Worm (Caenorhabditis elegans): ENCODE results near the gene ccf-1.

ccf-1 gene

DNA sequence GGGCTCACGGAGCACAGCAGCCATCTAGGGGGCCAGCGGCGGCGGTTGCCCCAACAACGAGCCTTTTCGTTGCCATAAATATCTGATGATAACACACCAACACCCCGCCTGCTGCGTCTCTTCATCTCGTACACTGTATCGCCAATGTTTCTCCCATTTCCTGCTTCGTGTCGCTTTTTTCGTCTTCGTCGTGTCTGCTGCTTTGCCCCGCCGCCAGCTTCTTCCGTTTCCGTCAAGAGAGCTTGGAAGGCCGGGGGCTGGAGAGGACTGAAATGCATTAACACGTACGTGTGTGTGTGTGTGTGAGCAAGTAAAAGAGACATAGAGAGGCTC is 15.9 kb upstream of the ccf-1 start (continued):
- no peak for TF ChIP-seq dmd-6 (GFP tag; IDR thresholded peaks at IDR 0.05)
- no peak for TF ChIP-seq tra-1 (GFP tag; IDR thresholded peaks at IDR 0.05)
- no peak for TF ChIP-seq nhr-25 (tag; optimal IDR thresholded peaks at IDR 0.05; ENCODE audit: borderline replicate concordance, insufficient read depth)
- TF ChIP-seq mdt-29 (GFP tag; IDR thresholded peaks at IDR 0.05) = 0 out of 2 replicates have a peak, but pooled peaks have one; percentile 7
- no peak for TF ChIP-seq arid-1 (GFP tag; conservative IDR thresholded peaks at IDR 0.05)
- TF ChIP-seq dmd-9 (GFP tag; IDR thresholded peaks at IDR 0.05) = no peak
- no peak for TF ChIP-seq T20F7.1 (GFP tag; optimal IDR thresholded peaks at IDR 0.05)
- TF ChIP-seq ztf-7 (tag; optimal IDR thresholded peaks at IDR 0.05) = no peak
- TF ChIP-seq Y5F2A.4 (GFP tag; optimal IDR thresholded peaks at IDR 0.05) = no peak
- TF ChIP-seq madf-5 (GFP tag; IDR thresholded peaks at IDR 0.05) = no peak
- TF ChIP-seq dve-1 (tag; optimal IDR thresholded peaks at IDR 0.05; ENCODE audit: insufficient read depth) = no peak
- no peak for TF ChIP-seq nhr-41 (GFP tag; IDR thresholded peaks at IDR 0.05)
- no peak for TF ChIP-seq php-3 (GFP tag; IDR thresholded peaks at IDR 0.05)
- TF ChIP-seq zip-2 (tag; optimal IDR thresholded peaks at IDR 0.05) = no peak
- TF ChIP-seq nhr-28 (tag; optimal IDR thresholded peaks at IDR 0.05) = no peak
- 0 out of 2 replicates have a peak, but pooled peaks have one; percentile 21 for TF ChIP-seq ctbp-1 (GFP tag; IDR thresholded peaks at IDR 0.05)
- TF ChIP-seq Y75B8A.6 (GFP tag; IDR thresholded peaks at IDR 0.05) = no peak
- TF ChIP-seq nhr-77 (tag; optimal IDR thresholded peaks at IDR 0.05) = no peak
- no peak for TF ChIP-seq unc-62 (GFP tag; optimal IDR thresholded peaks at IDR 0.05 in 1 of 2)
- no peak for TF ChIP-seq unc-62 (tag; optimal IDR thresholded peaks at IDR 0.05)
- TF ChIP-seq snpc-4 (tag; optimal IDR thresholded peaks at IDR 0.05) = no peak
- no peak for TF ChIP-seq tag-97 (GFP tag; IDR thresholded peaks at IDR 0.05)
- no peak for TF ChIP-seq sdz-12 (GFP tag; optimal IDR thresholded peaks at IDR 0.05)
- no peak for TF ChIP-seq attf-4 (tag; optimal IDR thresholded peaks at IDR 0.05)
- no peak for TF ChIP-seq zag-1 (tag; optimal IDR thresholded peaks at IDR 0.05)
- no peak for TF ChIP-seq hlh-30 (tag; optimal IDR thresholded peaks at IDR 0.05; ENCODE audit: insufficient read depth)
- no peak for TF ChIP-seq nhr-11 (tag; optimal IDR thresholded peaks at IDR 0.05)
- TF ChIP-seq nhr-102 (tag; optimal IDR thresholded peaks at IDR 0.05) = no peak
- TF ChIP-seq nhr-10 (tag; optimal IDR thresholded peaks at IDR 0.05) = no peak
- no peak for TF ChIP-seq gei-8 (GFP tag; optimal IDR thresholded peaks at IDR 0.05)
- no peak for TF ChIP-seq lir-3 (tag; optimal IDR thresholded peaks at IDR 0.05)
- TF ChIP-seq lin-39 (tag; optimal IDR thresholded peaks at IDR 0.05) = no peak
- TF ChIP-seq aly-2 (tag; optimal IDR thresholded peaks at IDR 0.05) = no peak
- no peak for TF ChIP-seq egl-27 (tag; optimal IDR thresholded peaks at IDR 0.05)
- TF ChIP-seq duxl-1 (tag; optimal IDR thresholded peaks at IDR 0.05; ENCODE audit: poor library complexity) = no peak
- TF ChIP-seq lsy-2 (tag; optimal IDR thresholded peaks at IDR 0.05) = peak in 1 of 2 experiments; percentile 42
- TF ChIP-seq ceh-20 (GFP tag; IDR thresholded peaks at IDR 0.05) = no peak
- TF ChIP-seq hlh-11 (tag; optimal IDR thresholded peaks at IDR 0.05) = no peak
- no peak for TF ChIP-seq lin-13 (GFP tag; optimal IDR thresholded peaks at IDR 0.05)
- TF ChIP-seq skn-1 (tag; optimal IDR thresholded peaks at IDR 0.05) = no peak
- TF ChIP-seq nhr-237 (tag; optimal IDR thresholded peaks at IDR 0.05) = no peak
- TF ChIP-seq lim-7 (GFP tag; IDR thresholded peaks at IDR 0.05) = no peak
- TF ChIP-seq zip-11 (GFP tag; IDR thresholded peaks at IDR 0.05) = no peak
- no peak for TF ChIP-seq lin-29 (GFP tag; IDR thresholded peaks at IDR 0.05)
- TF ChIP-seq F49E8.2 (tag; optimal IDR thresholded peaks at IDR 0.05; ENCODE audit: borderline replicate concordance) = no peak
- no peak for TF ChIP-seq ceh-62 (tag; optimal IDR thresholded peaks at IDR 0.05)
- TF ChIP-seq unc-130 (GFP tag; optimal IDR thresholded peaks at IDR 0.05) = no peak
- no peak for TF ChIP-seq pqm-1 (tag; optimal IDR thresholded peaks at IDR 0.05)
- no peak for TF ChIP-seq mxl-2 (GFP tag; conservative IDR thresholded peaks at IDR 0.05)
- no peak for TF ChIP-seq nhr-111 (GFP tag; optimal IDR thresholded peaks at IDR 0.05)
- TF ChIP-seq T26A8.4 (GFP tag; IDR thresholded peaks at IDR 0.05) = no peak
- TF ChIP-seq snpc-1.2 (GFP tag; IDR thresholded peaks at IDR 0.05) = no peak
- TF ChIP-seq ama-1 (optimal IDR thresholded peaks at IDR 0.05) = no peak

All from whole organism, L4 larva.